Fruit fly (Drosophila melanogaster): Measurements from ENCODE around the gene CG2116.

CG2116 gene

DNA sequence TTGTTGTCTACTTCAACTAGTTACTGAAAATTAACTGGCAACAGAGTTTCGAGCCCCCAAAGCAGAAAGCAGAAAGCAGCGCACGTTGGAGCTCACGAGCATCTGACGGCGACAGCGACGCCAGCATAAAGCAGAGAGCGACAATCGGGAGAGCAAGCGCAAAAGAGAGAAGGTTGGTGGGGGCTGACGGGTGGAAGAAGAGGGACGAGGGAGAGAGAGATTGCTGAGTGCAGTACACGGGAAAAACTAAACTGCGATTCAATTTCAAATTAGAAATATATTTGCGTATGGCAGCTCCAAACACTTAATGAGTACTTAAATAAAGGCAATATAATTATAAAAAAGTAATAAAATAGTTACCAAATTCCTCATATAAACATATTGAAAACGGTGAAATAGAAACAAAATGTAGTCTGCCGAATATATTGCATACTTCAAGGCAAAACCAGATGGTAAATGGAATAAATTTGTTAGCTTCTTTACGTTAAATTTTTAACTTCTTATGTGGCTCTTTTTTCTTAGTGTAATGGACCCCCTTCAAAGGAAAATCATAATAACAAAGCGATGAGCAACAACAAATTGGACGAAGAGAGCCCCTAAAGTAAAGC is 37.4 kb upstream of the CG2116 start (continued):
- TF ChIP-seq cad (GFP tag; optimal IDR thresholded peaks at IDR 0.05) (no peak), knrl (GFP tag; IDR thresholded peaks at IDR 0.05; ENCODE audit: partially characterized antibody) (no peak), ttk (GFP tag; IDR thresholded peaks at IDR 0.05) (peak; percentile 89), CG8388 (GFP tag; optimal IDR thresholded peaks at IDR 0.05) (peak; percentile 91), dmrt11E (tag; optimal IDR thresholded peaks at IDR 0.05) (peak; percentile 88), Aef1 (GFP tag; IDR thresholded peaks at IDR 0.05) (peak; percentile 91), CG11723 (GFP tag; optimal IDR thresholded peaks at IDR 0.05) (peak; percentile 92), NC2α (GFP tag; optimal IDR thresholded peaks at IDR 0.05) (peak; percentile 44), pum (GFP tag; optimal IDR thresholded peaks at IDR 0.05) (peak; percentile 71), usp (GFP tag; optimal IDR thresholded peaks at IDR 0.05) (no peak), gcm2 (GFP tag; optimal IDR thresholded peaks at IDR 0.05) (peak; percentile 67), CG17612 (GFP tag; IDR thresholded peaks at IDR 0.05) (peak; percentile 51; the same call in 1 of the 2 replicates), CG9932 (GFP tag; IDR thresholded peaks at IDR 0.05) (peak; percentile 87), Taf1 (GFP tag; IDR thresholded peaks at IDR 0.05) (peak; percentile 88), CG14710 (tag; optimal IDR thresholded peaks at IDR 0.05) (peak; percentile 92), CG17912 (GFP tag; optimal IDR thresholded peaks at IDR 0.05) (peak; percentile 81), ase (GFP tag; IDR thresholded peaks at IDR 0.05) (peak; percentile 87), CG1832 (GFP tag; optimal IDR thresholded peaks at IDR 0.05) (no peak), CG13624 (GFP tag; optimal IDR thresholded peaks at IDR 0.05) (peak; percentile 71), Vsx1 (GFP tag; optimal IDR thresholded peaks at IDR 0.05) (peak; percentile 90), CG14667 (GFP tag; IDR thresholded peaks at IDR 0.05) (peak; percentile 86), Xrp1 (GFP tag; IDR thresholded peaks at IDR 0.05) (peak; percentile 93), row (GFP tag; IDR thresholded peaks at IDR 0.05) (peak; percentile 98), cg (GFP tag; optimal IDR thresholded peaks at IDR 0.05) (no peak), mirr (GFP tag; optimal IDR thresholded peaks at IDR 0.05) (peak; percentile 77), CG18764 (GFP tag; optimal IDR thresholded peaks at IDR 0.05) (peak; percentile 86), dmrt99B (tag; optimal IDR thresholded peaks at IDR 0.05) (peak; percentile 98), CG6765 (GFP tag; optimal IDR thresholded peaks at IDR 0.05) (peak; percentile 89), Nf-YC (tag; optimal IDR thresholded peaks at IDR 0.05) (peak; percentile 91), CG9817 (tag; optimal IDR thresholded peaks at IDR 0.05) (peak; percentile 93), CG13287 (GFP tag; IDR thresholded peaks at IDR 0.05; ENCODE audit: partially characterized antibody) (no peak), tin (GFP tag; optimal IDR thresholded peaks at IDR 0.05) (peak; percentile 93), CG31388 (GFP tag; optimal IDR thresholded peaks at IDR 0.05) (peak; percentile 78), CG15073 (GFP tag; optimal IDR thresholded peaks at IDR 0.05) (peak; percentile 46), B-H1 (GFP tag; IDR thresholded peaks at IDR 0.05) (peak; percentile 84), h (optimal IDR thresholded peaks at IDR 0.05) (no peak), Tbp (GFP tag; optimal IDR thresholded peaks at IDR 0.05) (no peak), ac (GFP tag; optimal IDR thresholded peaks at IDR 0.05) (peak; percentile 45), CrebB (tag; optimal IDR thresholded peaks at IDR 0.05) (peak; percentile 92), wek (GFP tag; optimal IDR thresholded peaks at IDR 0.05) (peak; percentile 75), caup (GFP tag; optimal IDR thresholded peaks at IDR 0.05; ENCODE audit: severe bottlenecking) (peak; percentile 92), chn (GFP tag; optimal IDR thresholded peaks at IDR 0.05) (peak; percentile 82), CG10267 (tag; optimal IDR thresholded peaks at IDR 0.05) (peak; percentile 90), bigmax (GFP tag; optimal IDR thresholded peaks at IDR 0.05) (no peak), Side (GFP tag; optimal IDR thresholded peaks at IDR 0.05) (peak; percentile 54), CG7271 (tag; optimal IDR thresholded peaks at IDR 0.05) (peak; percentile 39), CG6813 (GFP tag; optimal IDR thresholded peaks at IDR 0.05) (peak; percentile 92), unpg (GFP tag; optimal IDR thresholded peaks at IDR 0.05) (peak; percentile 94), Rx (GFP tag; IDR thresholded peaks at IDR 0.05) (peak; percentile 84), CG18476 (GFP tag; optimal IDR thresholded peaks at IDR 0.05) (peak; percentile 91), fru (optimal IDR thresholded peaks at IDR 0.05) (no peak)
